Fruit fly (Drosophila melanogaster): ENCODE data around the gene mRpL2.

The mRpL2 gene

dm6 chr3L:11084557-11085231 lies 36.0 kb upstream of the mRpL2 start (continued):
- TF ChIP-seq Dek (tag; optimal IDR thresholded peaks at IDR 0.05): peak; percentile 90
- no peak for TF ChIP-seq sna (GFP tag; IDR thresholded peaks at IDR 0.05; ENCODE audit: partially characterized antibody)
- no peak for TF ChIP-seq D (optimal IDR thresholded peaks at IDR 0.05)
- TF ChIP-seq D (GFP tag; optimal IDR thresholded peaks at IDR 0.05): peak; percentile 95
- TF ChIP-seq BEAF-32 (GFP tag; optimal IDR thresholded peaks at IDR 0.05): peak; percentile 5
- peak; percentile 89 for TF ChIP-seq CG11247 (GFP tag; IDR thresholded peaks at IDR 0.05)
- peak; percentile 83 for TF ChIP-seq Jarid2 (GFP tag; optimal IDR thresholded peaks at IDR 0.05)
- peak; percentile 88 for TF ChIP-seq CG8359 (GFP tag; optimal IDR thresholded peaks at IDR 0.05; ENCODE audit: borderline replicate concordance)
- TF ChIP-seq CG6254 (GFP tag; optimal IDR thresholded peaks at IDR 0.05): peak; percentile 96
- peak; percentile 97 for TF ChIP-seq NC2β (GFP tag; optimal IDR thresholded peaks at IDR 0.05)
- TF ChIP-seq bsh (GFP tag; optimal IDR thresholded peaks at IDR 0.05): peak; percentile 97 to 99
- TF ChIP-seq jing (GFP tag; optimal IDR thresholded peaks at IDR 0.05): peak; percentile 93
- peak; percentile 66; the same call in 1 of the 2 replicates for TF ChIP-seq CkIIα-i1 (GFP tag; IDR thresholded peaks at IDR 0.05)
- TF ChIP-seq vnd (GFP tag; IDR thresholded peaks at IDR 0.05; ENCODE audit: partially characterized antibody): no peak
- TF ChIP-seq CG34224 (GFP tag; IDR thresholded peaks at IDR 0.05; ENCODE audit: partially characterized antibody): no peak
- peak; percentile 84 for TF ChIP-seq tup (GFP tag; optimal IDR thresholded peaks at IDR 0.05)
- TF ChIP-seq Hmr (GFP tag; optimal IDR thresholded peaks at IDR 0.05): peak; percentile 86
- peak; percentile 84 for TF ChIP-seq CG2116 (GFP tag; optimal IDR thresholded peaks at IDR 0.05)
- peak; percentile 88 for TF ChIP-seq fd102C (GFP tag; optimal IDR thresholded peaks at IDR 0.05)
- peak; percentile 96 for TF ChIP-seq CG10366 (GFP tag; IDR thresholded peaks at IDR 0.05)
- TF ChIP-seq ato (GFP tag; IDR thresholded peaks at IDR 0.05; ENCODE audit: partially characterized antibody): no peak
- TF ChIP-seq Side (GFP tag; optimal IDR thresholded peaks at IDR 0.05): peak; percentile 97
- TF ChIP-seq CG12659 (GFP tag; optimal IDR thresholded peaks at IDR 0.05): peak; percentile 96
- TF ChIP-seq CG3838 (GFP tag; optimal IDR thresholded peaks at IDR 0.05): peak; percentile 92
- peak; percentile 98 for TF ChIP-seq gem (tag; optimal IDR thresholded peaks at IDR 0.05)
- peak; percentile 86; the same call in 2 of the 3 replicates for TF ChIP-seq Optix (GFP tag; IDR thresholded peaks at IDR 0.05)
- TF ChIP-seq CG17568 (GFP tag; optimal IDR thresholded peaks at IDR 0.05): peak; percentile 95
- peak; percentile 82 for TF ChIP-seq Elba2 (GFP tag; optimal IDR thresholded peaks at IDR 0.05)
- TF ChIP-seq CG10147 (GFP tag; optimal IDR thresholded peaks at IDR 0.05): peak; percentile 95
- peak; percentile 92 for TF ChIP-seq CG10654 (GFP tag; optimal IDR thresholded peaks at IDR 0.05)
- peak; percentile 97 for TF ChIP-seq CG17359 (tag; optimal IDR thresholded peaks at IDR 0.05)
- TF ChIP-seq CG5953 (GFP tag; IDR thresholded peaks at IDR 0.05): peak; percentile 95
- TF ChIP-seq CG13296 (GFP tag; optimal IDR thresholded peaks at IDR 0.05): peak; percentile 94
- peak; percentile 90 for TF ChIP-seq dimm (GFP tag; IDR thresholded peaks at IDR 0.05)
- TF ChIP-seq en (GFP tag; optimal IDR thresholded peaks at IDR 0.05): peak; percentile 94
- TF ChIP-seq vvl (GFP tag; IDR thresholded peaks at IDR 0.05): peak; percentile 99
- TF ChIP-seq CG7963 (GFP tag; IDR thresholded peaks at IDR 0.05; ENCODE audit: partially characterized antibody): no peak
- peak; percentile 95 for TF ChIP-seq cato (GFP tag; optimal IDR thresholded peaks at IDR 0.05; ENCODE audit: borderline replicate concordance)
- peak; percentile 93 for TF ChIP-seq Mrtf (GFP tag; IDR thresholded peaks at IDR 0.05)
- TF ChIP-seq run (tag; optimal IDR thresholded peaks at IDR 0.05): peak; percentile 92
- TF ChIP-seq gcm (GFP tag; optimal IDR thresholded peaks at IDR 0.05): peak; percentile 97
- TF ChIP-seq ewg (GFP tag; optimal IDR thresholded peaks at IDR 0.05): peak; percentile 93
- peak; percentile 97 for TF ChIP-seq CG31441 (GFP tag; IDR thresholded peaks at IDR 0.05)
- TF ChIP-seq B-H2 (GFP tag; optimal IDR thresholded peaks at IDR 0.05): no peak
- peak; percentile 73 for TF ChIP-seq CG16779 (GFP tag; IDR thresholded peaks at IDR 0.05)
- peak; percentile 95 for TF ChIP-seq CG8290 (GFP tag; optimal IDR thresholded peaks at IDR 0.05)
- peak in 1 of 2 experiments; percentile 77 for TF ChIP-seq CG8290 (tag; optimal IDR thresholded peaks at IDR 0.05)
- TF ChIP-seq CG17802 (tag; optimal IDR thresholded peaks at IDR 0.05): peak; percentile 75

Measured in whole organism, embryonic.